Worm (Caenorhabditis elegans) whole organism, mixed stage, embryonic: ENCODE data around the gene alr-1.

Experiments used
- M03D4.4 ChIP-seq: sonication (generic microtip); optimal IDR thresholded peaks from 2 replicates; lab custom pipeline; 2017; ENCODE audit warnings: mild to moderate bottlenecking, missing genetic modification characterization, missing compliant biosample characterization
- bed-3 ChIP-seq: fragments of 200-800 bp; sonication (Bioruptor generic); optimal IDR thresholded peaks from 3 replicates; lab custom pipeline; 2018; ENCODE audit warnings: mild to moderate bottlenecking, missing genetic modification characterization, moderate library complexity, missing compliant biosample characterization
- blmp-1 ChIP-seq: fragments of 150-350 bp; optimal IDR thresholded peaks from 2 replicates; lab custom pipeline; 2014; ENCODE audit warnings: missing biosample characterization, missing genetic modification characterization
- ceh-39 ChIP-seq: fragments of 150-350 bp; optimal IDR thresholded peaks from 2 replicates; lab custom pipeline; 2014; ENCODE audit warnings: missing biosample characterization, missing genetic modification characterization
- ceh-43 ChIP-seq: fragments of 200-800 bp; sonication (Bioruptor generic); optimal IDR thresholded peaks from 2 replicates; lab custom pipeline; 2018; ENCODE audit warnings: mild to moderate bottlenecking, missing genetic modification characterization, moderate library complexity, missing compliant biosample characterization
- ceh-83 ChIP-seq: fragments of 200-800 bp; sonication (Bioruptor generic); optimal IDR thresholded peaks from 2 replicates; lab custom pipeline; 2018; ENCODE audit warnings: mild to moderate bottlenecking, missing genetic modification characterization, missing compliant biosample characterization
- ces-1 ChIP-seq: fragments of 150-350 bp; optimal IDR thresholded peaks from 2 replicates; lab custom pipeline; 2014; ENCODE audit warnings: missing biosample characterization, missing genetic modification reagents, missing genetic modification characterization
- cnd-1 ChIP-seq: fragments of 200-800 bp; sonication (Bioruptor generic); optimal IDR thresholded peaks from 2 replicates; lab custom pipeline; 2018; ENCODE audit warnings: mild to moderate bottlenecking, missing genetic modification characterization, missing compliant biosample characterization
- drap-1 ChIP-seq: fragments of 200-800 bp; sonication (Bioruptor generic); optimal IDR thresholded peaks from 3 replicates; lab custom pipeline; 2018; ENCODE audit warnings: mild to moderate bottlenecking, missing genetic modification characterization, missing compliant biosample characterization
- elt-1 ChIP-seq: sonication (generic microtip); optimal IDR thresholded peaks from 2 replicates; lab custom pipeline; 2017; ENCODE audit warnings: missing genetic modification characterization, mild to moderate bottlenecking, missing compliant biosample characterization, antibody characterized with exemption, moderate library complexity, borderline replicate concordance; ENCODE audit not compliant: insufficient read depth
- elt-3 ChIP-seq: fragments of 150-350 bp; optimal IDR thresholded peaks from 2 replicates; lab custom pipeline; 2014; ENCODE audit warnings: missing biosample characterization, missing genetic modification characterization
- flh-1 ChIP-seq: fragments of 200-800 bp; sonication (Bioruptor generic); optimal IDR thresholded peaks from 2 replicates; lab custom pipeline; 2018; ENCODE audit warnings: mild to moderate bottlenecking, missing genetic modification characterization, moderate library complexity, missing compliant biosample characterization
- ham-2 ChIP-seq: fragments of 200-800 bp; sonication (Bioruptor generic); optimal IDR thresholded peaks from 2 replicates; lab custom pipeline; 2018; ENCODE audit warnings: mild to moderate bottlenecking, missing genetic modification characterization, missing compliant biosample characterization
- hlh-1 ChIP-seq: fragments of 150-350 bp; optimal IDR thresholded peaks from 2 replicates; lab custom pipeline; 2014; ENCODE audit warnings: missing biosample characterization, missing genetic modification reagents, missing genetic modification characterization
- lin-13 ChIP-seq: fragments of 150-350 bp; optimal IDR thresholded peaks from 2 replicates; lab custom pipeline; 2014; ENCODE audit warnings: missing biosample characterization, missing genetic modification characterization
- lin-32 ChIP-seq: fragments of 200-800 bp; sonication (Bioruptor generic); optimal IDR thresholded peaks from 2 replicates; lab custom pipeline; 2018; ENCODE audit warnings: mild to moderate bottlenecking, missing genetic modification characterization, missing compliant biosample characterization
- lsy-2 ChIP-seq: fragments of 150-350 bp; optimal IDR thresholded peaks from 2 replicates; lab custom pipeline; 2014; ENCODE audit warnings: missing biosample characterization, missing genetic modification characterization
- mab-5 ChIP-seq: fragments of 150-350 bp; optimal IDR thresholded peaks from 2 replicates; lab custom pipeline; 2014; ENCODE audit warnings: missing biosample characterization, missing genetic modification characterization
- mep-1 ChIP-seq: fragments of 150-350 bp; optimal IDR thresholded peaks from 2 replicates; lab custom pipeline; 2017; ENCODE audit warnings: missing biosample characterization, missing genetic modification reagents, missing genetic modification characterization, inconsistent platforms
- mls-2 ChIP-seq: sonication (generic microtip); optimal IDR thresholded peaks from 2 replicates; lab custom pipeline; 2016; ENCODE audit warnings: mild to moderate bottlenecking, missing genetic modification characterization, moderate library complexity, missing compliant biosample characterization
- nhr-12 ChIP-seq: fragments of 150-350 bp; optimal IDR thresholded peaks from 2 replicates; lab custom pipeline; 2014; ENCODE audit warnings: missing biosample characterization, missing genetic modification characterization
- nhr-2 ChIP-seq: fragments of 150-350 bp; optimal IDR thresholded peaks from 2 replicates; lab custom pipeline; 2014; ENCODE audit warnings: missing biosample characterization, missing genetic modification characterization
- nhr-237 ChIP-seq: fragments of 150-350 bp; optimal IDR thresholded peaks from 2 replicates; lab custom pipeline; 2014; ENCODE audit warnings: missing biosample characterization, missing genetic modification characterization
- nhr-28 ChIP-seq: fragments of 150-350 bp; optimal IDR thresholded peaks from 2 replicates; lab custom pipeline; 2014; ENCODE audit warnings: missing biosample characterization, missing genetic modification characterization
- nhr-76 ChIP-seq: sonication (generic microtip); optimal IDR thresholded peaks from 2 replicates; lab custom pipeline; 2017; ENCODE audit warnings: missing biosample characterization, missing genetic modification characterization
- pha-4 ChIP-seq: fragments of 150-350 bp; optimal IDR thresholded peaks from 2 replicates; lab custom pipeline; 2018; ENCODE audit warnings: missing biosample characterization, missing genetic modification reagents, missing genetic modification characterization
- sem-2 ChIP-seq: fragments of 200-800 bp; sonication (Bioruptor generic); optimal IDR thresholded peaks from 2 replicates; lab custom pipeline; 2018; ENCODE audit warnings: mild to moderate bottlenecking, missing genetic modification characterization, missing compliant biosample characterization
- snpc-4 ChIP-seq: fragments of 150-350 bp; optimal IDR thresholded peaks from 2 replicates; lab custom pipeline; 2014; ENCODE audit warnings: missing biosample characterization, missing genetic modification characterization
- sptf-1 ChIP-seq: sonication (generic microtip); optimal IDR thresholded peaks from 2 replicates; lab custom pipeline; 2017; ENCODE audit warnings: mild to moderate bottlenecking, missing genetic modification characterization, moderate library complexity, missing compliant biosample characterization
- tbx-8 ChIP-seq: fragments of 200-800 bp; sonication (Bioruptor generic); optimal IDR thresholded peaks from 2 replicates; lab custom pipeline; 2018; ENCODE audit warnings: mild to moderate bottlenecking, missing genetic modification characterization, moderate library complexity, missing compliant biosample characterization
- unc-120 ChIP-seq: sonication (generic microtip); optimal IDR thresholded peaks from 2 replicates; lab custom pipeline; 2017; ENCODE audit warnings: missing genetic modification characterization, missing compliant biosample characterization; ENCODE audit not compliant: poor library complexity, severe bottlenecking
- unc-39 ChIP-seq: fragments of 150-350 bp; optimal IDR thresholded peaks from 2 replicates; lab custom pipeline; 2014; ENCODE audit warnings: missing biosample characterization, missing genetic modification characterization
- unc-62 ChIP-seq: fragments of 150-350 bp; optimal IDR thresholded peaks from 2 replicates; lab custom pipeline; 2014; ENCODE audit warnings: missing biosample characterization, missing genetic modification reagents, missing genetic modification characterization
- zip-8 ChIP-seq: fragments of 150-350 bp; optimal IDR thresholded peaks from 2 replicates; lab custom pipeline; 2014; ENCODE audit warnings: missing biosample characterization, missing genetic modification characterization
- ztf-11 ChIP-seq: fragments of 150-350 bp; optimal IDR thresholded peaks from 2 replicates; lab custom pipeline; 2014; ENCODE audit warnings: missing biosample characterization, missing genetic modification characterization

The alr-1 gene

ce11 chrX:11095480-11095879 is 29.9 kb downstream of the alr-1 start:
- no peak for TF ChIP-seq zip-8
- no peak for TF ChIP-seq nhr-76
- TF ChIP-seq mab-5: no peak
- TF ChIP-seq sem-2: peak; percentile 73
- TF ChIP-seq unc-39 (tag; lab: Kevin White, UChicago): no peak
- peak; percentile 48 for TF ChIP-seq pha-4
- TF ChIP-seq elt-3 (tag; lab: Kevin White, UChicago): no peak
- peak; percentile 69 for TF ChIP-seq ztf-11 (tag; lab: Kevin White, UChicago)
- TF ChIP-seq nhr-12 (tag; lab: Kevin White, UChicago): peak; percentile 6
- peak; percentile 86 for TF ChIP-seq sptf-1 (tag; lab: Kevin White, UChicago)
- peak; percentile 63 for TF ChIP-seq lin-32 (GFP tag; lab: Kevin White, UChicago)
- no peak for TF ChIP-seq nhr-2 (tag; lab: Kevin White, UChicago)
- peak; percentile 55 for TF ChIP-seq bed-3
- TF ChIP-seq tbx-8 (GFP tag; lab: Kevin White, UChicago): peak; percentile 51
- TF ChIP-seq elt-1 (tag; lab: Kevin White, UChicago): no peak
- peak; percentile 86 for TF ChIP-seq cnd-1 (tag; lab: Kevin White, UChicago)
- peak; percentile 84 for TF ChIP-seq drap-1 (GFP tag; lab: Kevin White, UChicago)
- TF ChIP-seq unc-62 (GFP tag; lab: Kevin White, UChicago): no peak
- TF ChIP-seq flh-1 (GFP tag; lab: Kevin White, UChicago): peak; percentile 31
- peak; percentile 5 for TF ChIP-seq ham-2 (GFP tag; lab: Kevin White, UChicago)
- peak; percentile 46 for TF ChIP-seq unc-120 (tag; lab: Kevin White, UChicago)
- TF ChIP-seq blmp-1: no peak
- TF ChIP-seq snpc-4: no peak
- TF ChIP-seq lin-13 (tag; lab: Kevin White, UChicago): peak; percentile 64
- TF ChIP-seq ces-1 (GFP tag; lab: Kevin White, UChicago): peak; percentile 55
- peak; percentile 41 for TF ChIP-seq mep-1 (tag; lab: Kevin White, UChicago)
- peak; percentile 16 for TF ChIP-seq ceh-39 (tag; lab: Kevin White, UChicago)
- no peak for TF ChIP-seq hlh-1 (tag; lab: Kevin White, UChicago)
- TF ChIP-seq lsy-2 (tag; lab: Kevin White, UChicago): no peak
- TF ChIP-seq nhr-28: no peak
- peak; percentile 9 for TF ChIP-seq nhr-237
- peak; percentile 82 for TF ChIP-seq M03D4.4 (tag; lab: Kevin White, UChicago)
- peak; percentile 75 for TF ChIP-seq ceh-43
- TF ChIP-seq ceh-83: peak; percentile 83
- peak; percentile 88 for TF ChIP-seq mls-2 (tag; lab: Kevin White, UChicago)
- TF ChIP-seq, all 35 proteins: peak for 22

- TF ChIP-seq bed-3 (peak; percentile 30), lin-32 (GFP tag; lab: Kevin White, UChicago) (peak; percentile 83), ham-2 (GFP tag; lab: Kevin White, UChicago) (no peak), M03D4.4 (tag; lab: Kevin White, UChicago) (peak; percentile 82), unc-120 (tag; lab: Kevin White, UChicago) (peak; percentile 82), nhr-76 (peak; percentile 53), nhr-237 (peak; percentile 100), unc-39 (tag; lab: Kevin White, UChicago) (peak; percentile 94), elt-3 (tag; lab: Kevin White, UChicago) (peak; percentile 96), cnd-1 (tag; lab: Kevin White, UChicago) (peak; percentile 93), tbx-8 (GFP tag; lab: Kevin White, UChicago) (peak; percentile 19), sptf-1 (tag; lab: Kevin White, UChicago) (peak; percentile 93), elt-1 (tag; lab: Kevin White, UChicago) (peak; percentile 73), lsy-2 (tag; lab: Kevin White, UChicago) (peak; percentile 91), unc-62 (GFP tag; lab: Kevin White, UChicago) (peak; percentile 97), drap-1 (GFP tag; lab: Kevin White, UChicago) (peak; percentile 98), blmp-1 (peak; percentile 58), pha-4 (peak; percentile 99), mep-1 (tag; lab: Kevin White, UChicago) (peak; percentile 99), mab-5 (peak; percentile 93), ceh-39 (tag; lab: Kevin White, UChicago) (peak; percentile 91), sem-2 (no peak), zip-8 (no peak), ztf-11 (tag; lab: Kevin White, UChicago) (peak; percentile 98), snpc-4 (no peak), ceh-43 (peak; percentile 11), nhr-2 (tag; lab: Kevin White, UChicago) (peak; percentile 73), hlh-1 (tag; lab: Kevin White, UChicago) (peak; percentile 92), ceh-83 (peak; percentile 65), nhr-28 (peak; percentile 79), flh-1 (GFP tag; lab: Kevin White, UChicago) (no peak), nhr-12 (tag; lab: Kevin White, UChicago) (peak; percentile 100), ces-1 (GFP tag; lab: Kevin White, UChicago) (peak; percentile 99), lin-13 (tag; lab: Kevin White, UChicago) (peak; percentile 94), mls-2 (tag; lab: Kevin White, UChicago) (peak; percentile 93)
These were observed 31.3 kb downstream of the alr-1 start for ce11 chrX:11093985-11094593.
